Fruit fly (Drosophila melanogaster) whole organism, prepupa: ENCODE data around the gene CG42832.

Source experiments
- Eip78C ChIP-seq: fragments of 200-800 bp; sonication (Bioruptor generic); peaks from one replicate; lab custom pipeline; 2016; ENCODE audit warnings: missing biosample characterization, missing genetic modification characterization
- Hr39 ChIP-seq: fragments of 200-800 bp; sonication (Bioruptor generic); optimal IDR thresholded peaks from 2 replicates; lab custom pipeline; 2016; ENCODE audit warnings: missing biosample characterization, missing genetic modification characterization
- Lpt ChIP-seq: fragments of 200-800 bp; sonication (Bioruptor generic); optimal IDR thresholded peaks from 3 replicates; lab custom pipeline; 2016; ENCODE audit warnings: missing biosample characterization, missing genetic modification characterization
- Smox ChIP-seq: fragments of 200-800 bp; sonication (Bioruptor generic); optimal IDR thresholded peaks from 3 replicates; lab custom pipeline; 2016; ENCODE audit warnings: missing biosample characterization, missing genetic modification characterization
- achi ChIP-seq: fragments of 200-800 bp; sonication (Bioruptor generic); optimal IDR thresholded peaks from 3 replicates; lab custom pipeline; 2016; ENCODE audit warnings: missing biosample characterization, missing genetic modification characterization
- cyc ChIP-seq: fragments of 200-800 bp; sonication (Bioruptor generic); optimal IDR thresholded peaks from 3 replicates; lab custom pipeline; 2016; ENCODE audit warnings: missing biosample characterization, missing genetic modification characterization
- spab ChIP-seq: fragments of 200-800 bp; sonication (Bioruptor generic); optimal IDR thresholded peaks from 2 replicates; lab custom pipeline; 2017; ENCODE audit warnings: missing biosample characterization, mild to moderate bottlenecking, missing genetic modification characterization, missing genetic modification reagents
- topi ChIP-seq: fragments of 200-800 bp; sonication (Bioruptor generic); optimal IDR thresholded peaks from 3 replicates; lab custom pipeline; 2016; ENCODE audit warnings: missing biosample characterization, missing genetic modification characterization

DNA sequence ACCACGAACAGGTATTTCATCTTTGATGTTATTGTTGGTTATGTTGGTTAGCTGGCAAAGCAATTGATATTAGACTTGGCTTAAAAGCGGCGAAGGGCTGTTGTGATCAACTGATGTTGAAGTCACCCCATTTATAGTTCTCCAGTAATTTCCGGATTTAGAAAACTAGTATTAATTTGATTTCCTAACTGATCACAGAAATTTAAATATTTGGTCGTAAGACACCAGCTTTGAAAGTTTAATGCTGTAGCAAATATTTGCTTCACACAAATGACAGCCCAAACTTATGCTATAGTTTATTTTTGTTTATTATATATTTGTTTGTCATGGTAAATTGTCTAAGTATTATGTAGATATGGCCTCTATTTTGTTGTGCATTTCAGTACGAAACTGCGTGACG is 27.8 kb upstream of the CG42832 start, which contains the start of gene CG33269:
- TF ChIP-seq topi (no peak), Eip78C (GFP tag; lab: Kevin White, UChicago) (no peak), Hr39 (GFP tag; lab: Kevin White, UChicago) (no peak), cyc (GFP tag; lab: Kevin White, UChicago) (no peak), Lpt (GFP tag; lab: Kevin White, UChicago) (no peak), achi (GFP tag; lab: Kevin White, UChicago) (no peak), Smox (GFP tag; lab: Kevin White, UChicago) (no peak), spab (GFP tag; lab: Kevin White, UChicago) (no peak)
